Fruit fly (Drosophila melanogaster): ENCODE measurements around the gene CG17803.

CG17803 gene

dm6 chr3R:17794335-17795074 is 6.8 kb downstream of the CG17803 start, which contains the start of gene CG43102 (continued):
- peak; percentile 26 for TF ChIP-seq CG6808 (GFP tag; optimal IDR thresholded peaks at IDR 0.05)
- peak; percentile 74 for TF ChIP-seq CG34406 (GFP tag; optimal IDR thresholded peaks at IDR 0.05)
- peak; percentile 29 for TF ChIP-seq Ets21C (GFP tag; optimal IDR thresholded peaks at IDR 0.05)
- TF ChIP-seq acj6 (GFP tag; optimal IDR thresholded peaks at IDR 0.05), result peak; percentile 73
- peak in 1 of 2 experiments; percentile 67 for TF ChIP-seq ss (GFP tag; optimal IDR thresholded peaks at IDR 0.05)
- peak; percentile 54 for TF ChIP-seq CG11294 (GFP tag; IDR thresholded peaks at IDR 0.05)
- TF ChIP-seq CG32006 (GFP tag; optimal IDR thresholded peaks at IDR 0.05), result peak; percentile 64
- peak; percentile 69 for TF ChIP-seq Met (GFP tag; optimal IDR thresholded peaks at IDR 0.05)
- no peak for TF ChIP-seq fkh (GFP tag; optimal IDR thresholded peaks at IDR 0.05)

- TF ChIP-seq Hr4 (GFP tag; optimal IDR thresholded peaks at IDR 0.05), result no peak
- no peak for TF ChIP-seq achi (GFP tag; optimal IDR thresholded peaks at IDR 0.05)
- no peak for TF ChIP-seq CG4318 (GFP tag; optimal IDR thresholded peaks at IDR 0.05)
- no peak for TF ChIP-seq Hr38 (GFP tag; optimal IDR thresholded peaks at IDR 0.05)
- no peak for TF ChIP-seq ss (GFP tag; optimal IDR thresholded peaks at IDR 0.05)
- TF ChIP-seq CG6276 (GFP tag; optimal IDR thresholded peaks at IDR 0.05), result no peak
- no peak for TF ChIP-seq CG8119 (GFP tag; IDR thresholded peaks at IDR 0.05)
These were observed 8.0 kb downstream of the CG17803 start for dm6 chr3R:17793287-17793686.

- TF ChIP-seq fkh (GFP tag; optimal IDR thresholded peaks at IDR 0.05), result no peak
- TF ChIP-seq Hr4 (GFP tag; optimal IDR thresholded peaks at IDR 0.05), result peak; percentile 47
- peak; percentile 30 for TF ChIP-seq CG6276 (GFP tag; optimal IDR thresholded peaks at IDR 0.05)
- peak; percentile 4 for TF ChIP-seq Eip75B (GFP tag; optimal IDR thresholded peaks at IDR 0.05)
- peak in 1 of 2 experiments; percentile 22 for TF ChIP-seq salr (GFP tag; optimal IDR thresholded peaks at IDR 0.05)
- TF ChIP-seq acj6 (GFP tag; optimal IDR thresholded peaks at IDR 0.05), result no peak
- peak; percentile 4 for TF ChIP-seq Met (GFP tag; optimal IDR thresholded peaks at IDR 0.05)
- TF ChIP-seq achi (GFP tag; optimal IDR thresholded peaks at IDR 0.05), result peak; percentile 3
- 0 out of 3 replicates have a peak, but pooled peaks have one; percentile 12 for TF ChIP-seq eg (GFP tag; IDR thresholded peaks at IDR 0.05)
- peak; percentile 67 for TF ChIP-seq Eip78C (GFP tag)
- peak; percentile 8 for TF ChIP-seq CG10631 (GFP tag; optimal IDR thresholded peaks at IDR 0.05)
- TF ChIP-seq svp (GFP tag), result peak; percentile 74
- TF ChIP-seq Lpt (GFP tag; optimal IDR thresholded peaks at IDR 0.05), result no peak
- peak; percentile 58 for TF ChIP-seq CG32006 (GFP tag; optimal IDR thresholded peaks at IDR 0.05)
- no peak for TF ChIP-seq CG11902 (GFP tag; optimal IDR thresholded peaks at IDR 0.05)
- TF ChIP-seq CG4318 (GFP tag; optimal IDR thresholded peaks at IDR 0.05), result peak; percentile 4
- TF ChIP-seq CG15336 (GFP tag; IDR thresholded peaks at IDR 0.05), result peak; percentile 33; the same call in 1 of the 2 replicates
These were observed 11.4 kb downstream of the CG17803 start for dm6 chr3R:17789937-17790336.

- TF ChIP-seq salr (GFP tag; optimal IDR thresholded peaks at IDR 0.05), result no peak
- TF ChIP-seq CG32006 (GFP tag; optimal IDR thresholded peaks at IDR 0.05), result peak; percentile 45
- TF ChIP-seq lz (GFP tag; optimal IDR thresholded peaks at IDR 0.05), result no peak
- TF ChIP-seq Hr4 (GFP tag; optimal IDR thresholded peaks at IDR 0.05), result no peak
- TF ChIP-seq CG9139 (GFP tag; optimal IDR thresholded peaks at IDR 0.05), result no peak
- 0 out of 3 replicates have a peak, but pooled peaks have one; percentile 34 for TF ChIP-seq CG8119 (GFP tag; IDR thresholded peaks at IDR 0.05)
- TF ChIP-seq Gug (GFP tag; IDR thresholded peaks at IDR 0.05), result no peak
- peak; percentile 38; the same call in 1 of the 3 replicates for TF ChIP-seq eg (GFP tag; IDR thresholded peaks at IDR 0.05)
- TF ChIP-seq Ets21C (GFP tag; optimal IDR thresholded peaks at IDR 0.05), result no peak
- TF ChIP-seq CG6276 (GFP tag; optimal IDR thresholded peaks at IDR 0.05), result peak; percentile 13
- peak; percentile 45 for TF ChIP-seq Eip78C (GFP tag)
- TF ChIP-seq CG7368 (GFP tag; optimal IDR thresholded peaks at IDR 0.05), result no peak
- TF ChIP-seq vri (GFP tag; optimal IDR thresholded peaks at IDR 0.05), result no peak
- peak; percentile 50; the same call in 1 of the 2 replicates for TF ChIP-seq CG15336 (GFP tag; IDR thresholded peaks at IDR 0.05)
- no peak for TF ChIP-seq Sox102F (GFP tag; optimal IDR thresholded peaks at IDR 0.05)
These were observed 13.5 kb downstream of the CG17803 start for dm6 chr3R:17787780-17788179.

dm6 chr3R:17784189-17784588 is 17.1 kb downstream of the CG17803 start:
- TF ChIP-seq CG6163 (GFP tag; IDR thresholded peaks at IDR 0.05) (no peak), CG8119 (GFP tag; IDR thresholded peaks at IDR 0.05) (0 out of 3 replicates have a peak, but pooled peaks have one; percentile 19), CG15336 (GFP tag; IDR thresholded peaks at IDR 0.05) (peak; percentile 37; the same call in 1 of the 2 replicates), topi (GFP tag; optimal IDR thresholded peaks at IDR 0.05) (no peak), Eip78C (GFP tag) (peak; percentile 52), eg (GFP tag; IDR thresholded peaks at IDR 0.05) (peak; percentile 56; the same call in 2 of the 3 replicates), CG32006 (GFP tag; optimal IDR thresholded peaks at IDR 0.05) (peak; percentile 39), Hr4 (GFP tag; optimal IDR thresholded peaks at IDR 0.05) (peak; percentile 28)

Data from whole organism, prepupa.